Worm (Caenorhabditis elegans) whole organism, L4 larva: ENCODE data around the gene grsp-4.

Source experiments
- attf-4 ChIP-seq: sonication (generic microtip); optimal IDR thresholded peaks from 3 replicates; lab custom pipeline; 2017; ENCODE audit warnings: missing biosample characterization, missing genetic modification characterization
- ceh-28 ChIP-seq: fragments of 150-350 bp; optimal IDR thresholded peaks from 2 replicates; lab custom pipeline; 2014; ENCODE audit warnings: missing biosample characterization, missing genetic modification reagents, missing genetic modification characterization
- fkh-10 ChIP-seq: fragments of 150-350 bp; optimal IDR thresholded peaks from 2 replicates; lab custom pipeline; 2014; ENCODE audit warnings: missing biosample characterization, missing genetic modification reagents, missing genetic modification characterization
- lin-13 ChIP-seq: fragments of 150-350 bp; optimal IDR thresholded peaks from 2 replicates; lab custom pipeline; 2014; ENCODE audit warnings: missing biosample characterization, missing genetic modification reagents, missing genetic modification characterization
- mdl-1 ChIP-seq, 2 experiments: fragments of 150-350 bp in 1 of 2; sonication (generic microtip) in 1 of 2; optimal IDR thresholded peaks; 2 replicates each; lab custom pipeline; 2014 to 2017; ENCODE audit warnings: missing biosample characterization in 2 of 2, missing genetic modification characterization in 2 of 2
- mep-1 ChIP-seq: fragments of 150-350 bp; sonication (generic microtip); optimal IDR thresholded peaks from 3 replicates; lab custom pipeline; 2014; ENCODE audit warnings: missing biosample characterization, missing genetic modification characterization
- nhr-25 ChIP-seq: sonication (generic microtip); optimal IDR thresholded peaks from 2 replicates; lab custom pipeline; 2017; ENCODE audit warnings: missing genetic modification characterization, mild to moderate bottlenecking, missing compliant biosample characterization, antibody characterized with exemption, moderate library complexity, borderline replicate concordance; ENCODE audit not compliant: insufficient read depth
- nhr-28 ChIP-seq: fragments of 150-350 bp; optimal IDR thresholded peaks from 2 replicates; lab custom pipeline; 2014; ENCODE audit warnings: missing biosample characterization, missing genetic modification characterization
- nhr-48 ChIP-seq: sonication (generic microtip); optimal IDR thresholded peaks from 2 replicates; lab custom pipeline; 2016; ENCODE audit warnings: mild to moderate bottlenecking, missing genetic modification characterization, missing compliant biosample characterization
- nhr-77 ChIP-seq: fragments of 150-350 bp; optimal IDR thresholded peaks from 2 replicates; lab custom pipeline; 2014; ENCODE audit warnings: missing biosample characterization, missing genetic modification characterization
- spr-1 ChIP-seq: sonication (generic microtip); optimal IDR thresholded peaks from 2 replicates; lab custom pipeline; 2016; ENCODE audit warnings: mild to moderate bottlenecking, missing genetic modification characterization, missing compliant biosample characterization
- unc-62 ChIP-seq, 3 experiments: fragments of 150-350 bp in 1 of 3; sonication (generic microtip); optimal IDR thresholded peaks in 2 of 3; peaks in 1 of 3; 1 replicate in 1 of 3; 2 replicates in 2 of 3; lab custom pipeline; 2014 to 2017; ENCODE audit warnings: missing biosample characterization in 3 of 3, missing genetic modification characterization in 3 of 3, missing genetic modification reagents in 3 of 3, missing genotype in 1 of 3
- zip-11 ChIP-seq: fragments of 200-800 bp; sonication (Bioruptor generic); IDR thresholded peaks from 2 replicates; pipeline ENCODE4 v1.3.6; 2022; ENCODE audit warnings: missing genetic modification characterization, missing compliant biosample characterization

- TF ChIP-seq nhr-28 (tag; lab: Kevin White, UChicago) (no peak), lin-13 (GFP tag; lab: Kevin White, UChicago) (no peak), zip-11 (GFP tag; lab: Robert Waterston, UW) (no peak), fkh-10 (GFP tag; lab: Kevin White, UChicago) (no peak), nhr-77 (tag; lab: Kevin White, UChicago) (no peak), nhr-25 (tag; lab: Kevin White, UChicago) (no peak), ceh-28 (tag; lab: Kevin White, UChicago) (no peak), mep-1 (no peak), unc-62 (GFP tag; optimal IDR thresholded peaks at IDR 0.05 in 1 of 2; lab: Kevin White, UChicago) (no peak), unc-62 (tag; optimal IDR thresholded peaks at IDR 0.05; lab: Kevin White, UChicago) (no peak), spr-1 (tag; lab: Kevin White, UChicago) (no peak), attf-4 (tag; lab: Kevin White, UChicago) (no peak), mdl-1 (tag; optimal IDR thresholded peaks at IDR 0.05; lab: Kevin White, UChicago) (no peak), nhr-48 (tag; lab: Kevin White, UChicago) (no peak)
Observed at ce11 chrV:7639787-7640186, 15.0 kb downstream of the grsp-4 start, which contains the start of gene F07C4.10.
